Worm (Caenorhabditis elegans): ENCODE data around the gene pot-1.

The pot-1 gene

ce11 chrIII:7170090-7170489 lies 36.6 kb upstream of the pot-1 start:
- TF ChIP-seq unc-62 (GFP tag; optimal IDR thresholded peaks at IDR 0.05): no peak
- no peak for TF ChIP-seq elt-3 (tag; optimal IDR thresholded peaks at IDR 0.05)
- TF ChIP-seq flh-1 (GFP tag; optimal IDR thresholded peaks at IDR 0.05): no peak
- no peak for TF ChIP-seq nhr-237 (tag; optimal IDR thresholded peaks at IDR 0.05)
- TF ChIP-seq sem-2 (GFP tag; optimal IDR thresholded peaks at IDR 0.05): no peak
- no peak for TF ChIP-seq ham-2 (GFP tag; optimal IDR thresholded peaks at IDR 0.05)
- no peak for TF ChIP-seq drap-1 (GFP tag; optimal IDR thresholded peaks at IDR 0.05)
- no peak for TF ChIP-seq ceh-43 (GFP tag; optimal IDR thresholded peaks at IDR 0.05)
- TF ChIP-seq ztf-11 (tag; optimal IDR thresholded peaks at IDR 0.05): no peak
- TF ChIP-seq snpc-4 (tag; optimal IDR thresholded peaks at IDR 0.05): no peak
- no peak for TF ChIP-seq sptf-1 (tag; optimal IDR thresholded peaks at IDR 0.05)
- TF ChIP-seq tbx-8 (GFP tag; optimal IDR thresholded peaks at IDR 0.05): no peak
- TF ChIP-seq blmp-1 (tag; optimal IDR thresholded peaks at IDR 0.05): no peak
- TF ChIP-seq mab-5 (tag; optimal IDR thresholded peaks at IDR 0.05): no peak

- TF ChIP-seq cnd-1 (tag; optimal IDR thresholded peaks at IDR 0.05) (no peak), mab-5 (tag; optimal IDR thresholded peaks at IDR 0.05) (no peak)
These were observed 34.1 kb upstream of the pot-1 start, which contains the start of gene acs-4 for ce11 chrIII:7167568-7167937. TSS of gene acs-4 (plus strand) at chrIII:7167838.

ce11 chrIII:7166664-7167567 lies 33.4 kb upstream of the pot-1 start:
- TF ChIP-seq nhr-28 (tag; optimal IDR thresholded peaks at IDR 0.05): no peak
- no peak for TF ChIP-seq bed-3 (GFP tag; optimal IDR thresholded peaks at IDR 0.05)
- TF ChIP-seq nhr-237 (tag; optimal IDR thresholded peaks at IDR 0.05): peak; percentile 6
- TF ChIP-seq drap-1 (GFP tag; optimal IDR thresholded peaks at IDR 0.05): peak; percentile 11

ce11 chrIII:7165816-7166229 lies 32.3 kb upstream of the pot-1 start:
- TF ChIP-seq tbx-8 (GFP tag; optimal IDR thresholded peaks at IDR 0.05) (no peak), cnd-1 (tag; optimal IDR thresholded peaks at IDR 0.05) (no peak), elt-3 (tag; optimal IDR thresholded peaks at IDR 0.05) (no peak), ces-1 (GFP tag; optimal IDR thresholded peaks at IDR 0.05) (peak; percentile 10), nhr-28 (tag; optimal IDR thresholded peaks at IDR 0.05) (no peak)

- TF ChIP-seq sptf-1 (tag; optimal IDR thresholded peaks at IDR 0.05): no peak
- TF ChIP-seq nhr-76 (tag; optimal IDR thresholded peaks at IDR 0.05): no peak
- no peak for TF ChIP-seq elt-3 (tag; optimal IDR thresholded peaks at IDR 0.05)
These were observed 31.8 kb upstream of the pot-1 start for ce11 chrIII:7165276-7165675.

- no peak for TF ChIP-seq sem-2 (GFP tag; optimal IDR thresholded peaks at IDR 0.05)
- no peak for TF ChIP-seq flh-1 (GFP tag; optimal IDR thresholded peaks at IDR 0.05)
- peak; percentile 89 for TF ChIP-seq lsy-2 (tag; optimal IDR thresholded peaks at IDR 0.05)
- TF ChIP-seq ceh-43 (GFP tag; optimal IDR thresholded peaks at IDR 0.05): peak; percentile 3
- TF ChIP-seq elt-3 (tag; optimal IDR thresholded peaks at IDR 0.05): no peak
- TF ChIP-seq unc-120 (tag; optimal IDR thresholded peaks at IDR 0.05; ENCODE audit: poor library complexity, severe bottlenecking): peak; percentile 53
- TF ChIP-seq unc-39 (tag; optimal IDR thresholded peaks at IDR 0.05): no peak
- TF ChIP-seq nhr-2 (tag; optimal IDR thresholded peaks at IDR 0.05): peak; percentile 42
- no peak for TF ChIP-seq nhr-28 (tag; optimal IDR thresholded peaks at IDR 0.05)
- no peak for TF ChIP-seq zip-8 (tag; optimal IDR thresholded peaks at IDR 0.05)
- peak; percentile 87 for TF ChIP-seq ceh-39 (tag; optimal IDR thresholded peaks at IDR 0.05)
- TF ChIP-seq elt-1 (tag; optimal IDR thresholded peaks at IDR 0.05; ENCODE audit: borderline replicate concordance, insufficient read depth): no peak
- no peak for TF ChIP-seq M03D4.4 (tag; optimal IDR thresholded peaks at IDR 0.05)
- TF ChIP-seq mls-2 (tag; optimal IDR thresholded peaks at IDR 0.05): peak; percentile 9
- peak; percentile 69 for TF ChIP-seq hlh-1 (tag; optimal IDR thresholded peaks at IDR 0.05)
- TF ChIP-seq ceh-83 (GFP tag; optimal IDR thresholded peaks at IDR 0.05): no peak
- TF ChIP-seq nhr-237 (tag; optimal IDR thresholded peaks at IDR 0.05): peak; percentile 88
- no peak for TF ChIP-seq cnd-1 (tag; optimal IDR thresholded peaks at IDR 0.05)
- no peak for TF ChIP-seq ztf-11 (tag; optimal IDR thresholded peaks at IDR 0.05)
- TF ChIP-seq blmp-1 (tag; optimal IDR thresholded peaks at IDR 0.05): no peak
- TF ChIP-seq ces-1 (GFP tag; optimal IDR thresholded peaks at IDR 0.05): peak; percentile 80
- peak; percentile 85 for TF ChIP-seq pha-4 (tag; optimal IDR thresholded peaks at IDR 0.05)
- no peak for TF ChIP-seq nhr-12 (tag; optimal IDR thresholded peaks at IDR 0.05)
- peak; percentile 96 for TF ChIP-seq lin-13 (tag; optimal IDR thresholded peaks at IDR 0.05)
- TF ChIP-seq sptf-1 (tag; optimal IDR thresholded peaks at IDR 0.05): peak; percentile 78
- peak; percentile 42 for TF ChIP-seq drap-1 (GFP tag; optimal IDR thresholded peaks at IDR 0.05)
- no peak for TF ChIP-seq mab-5 (tag; optimal IDR thresholded peaks at IDR 0.05)
- no peak for TF ChIP-seq nhr-76 (tag; optimal IDR thresholded peaks at IDR 0.05)
- no peak for TF ChIP-seq bed-3 (GFP tag; optimal IDR thresholded peaks at IDR 0.05)
- no peak for TF ChIP-seq snpc-4 (tag; optimal IDR thresholded peaks at IDR 0.05)
- no peak for TF ChIP-seq lin-32 (GFP tag; optimal IDR thresholded peaks at IDR 0.05)
- TF ChIP-seq mep-1 (tag; optimal IDR thresholded peaks at IDR 0.05): peak; percentile 98
These were observed 28.7 kb upstream of the pot-1 start, which contains the start of the genes syf-2 and K04G7.1 for ce11 chrIII:7162065-7162762. TSS of gene syf-2 (minus strand) at chrIII:7162115. TSS of gene K04G7.1 (plus strand) at chrIII:7162712.

Data from whole organism, mixed stage, embryonic.